Worm (Caenorhabditis elegans) whole organism, L1 larva: ENCODE results near the gene C36C5.14.
A peak's percentile ranks its signal among the peaks of the same experiment; 100 is the strongest.

Experiments used
- C04F5.9 ChIP-seq: sonication (generic microtip); optimal IDR thresholded peaks from 2 replicates; lab custom pipeline; 2016; ENCODE audit warnings: missing genetic modification characterization, missing compliant biosample characterization
- C16A3.4 ChIP-seq: fragments of 150-350 bp; optimal IDR thresholded peaks from 2 replicates; lab custom pipeline; 2014; ENCODE audit warnings: missing biosample characterization, missing genetic modification characterization
- aha-1 ChIP-seq: fragments of 150-350 bp; optimal IDR thresholded peaks from 2 replicates; lab custom pipeline; 2014; ENCODE audit warnings: missing biosample characterization, missing genetic modification characterization
- aly-2 ChIP-seq: fragments of 150-350 bp; optimal IDR thresholded peaks from 2 replicates; lab custom pipeline; 2014; ENCODE audit warnings: missing biosample characterization, missing genetic modification characterization
- ama-1 ChIP-seq: fragments of 150-350 bp; optimal IDR thresholded peaks from 2 replicates; lab custom pipeline; 2014
- ceh-8 ChIP-seq: fragments of 200-800 bp; sonication (Bioruptor generic); optimal IDR thresholded peaks from 2 replicates; lab custom pipeline; 2018; ENCODE audit warnings: mild to moderate bottlenecking, missing genetic modification characterization, moderate library complexity, missing compliant biosample characterization
- ceh-90 ChIP-seq: sonication (generic microtip); optimal IDR thresholded peaks from 2 replicates; lab custom pipeline; 2016; ENCODE audit warnings: missing genetic modification characterization, missing compliant biosample characterization
- ces-1 ChIP-seq: fragments of 150-350 bp; optimal IDR thresholded peaks from 2 replicates; lab custom pipeline; 2014; ENCODE audit warnings: missing biosample characterization, missing genetic modification reagents, missing genetic modification characterization
- dpl-1 ChIP-seq, 3 experiments: fragments of 150-350 bp in 2 of 3; sonication (generic microtip) in 1 of 3; optimal IDR thresholded peaks; 2 replicates each; lab custom pipeline; 2014 to 2017; ENCODE audit warnings: missing biosample characterization in 3 of 3, missing genetic modification characterization in 3 of 3, missing genetic modification reagents in 3 of 3
- efl-1 ChIP-seq, 4 experiments: fragments of 150-350 bp; optimal IDR thresholded peaks in 3 of 4; peaks in 1 of 4; 1 replicate in 1 of 4; 2 replicates in 3 of 4; lab custom pipeline; 2014; ENCODE audit warnings: missing biosample characterization in 2 of 4, missing genetic modification characterization in 2 of 4, missing genetic modification reagents in 2 of 4
- elt-3 ChIP-seq, 6 experiments: fragments of 150-350 bp in 1 of 6; sonication (generic microtip); optimal IDR thresholded peaks; 2 replicates each; lab custom pipeline; 2017 to 2018; ENCODE audit warnings: missing biosample characterization in 6 of 6, missing genetic modification characterization in 6 of 6, inconsistent platforms in 1 of 6
- fkh-4 ChIP-seq: sonication (generic microtip); optimal IDR thresholded peaks from 2 replicates; lab custom pipeline; 2016; ENCODE audit warnings: missing compliant biosample characterization, missing genetic modification characterization, borderline replicate concordance
- fkh-8 ChIP-seq: sonication (generic microtip); optimal IDR thresholded peaks from 2 replicates; lab custom pipeline; 2016; ENCODE audit warnings: mild to moderate bottlenecking, missing genetic modification characterization, missing compliant biosample characterization
- grh-1 ChIP-seq: fragments of 200-800 bp; sonication (Bioruptor generic); IDR thresholded peaks from 2 replicates; pipeline ENCODE4 v1.3.6; 2022; ENCODE audit warnings: missing genetic modification reagents, missing genetic modification characterization, missing compliant biosample characterization
- hlh-17 ChIP-seq: fragments of 200-800 bp; sonication (Bioruptor generic); optimal IDR thresholded peaks from 2 replicates; lab custom pipeline; 2018; ENCODE audit warnings: missing genetic modification characterization, mild to moderate bottlenecking, missing compliant biosample characterization, moderate library complexity, borderline replicate concordance
- hpl-2 ChIP-seq: fragments of 150-350 bp; optimal IDR thresholded peaks from 2 replicates; lab custom pipeline; 2014; ENCODE audit warnings: missing biosample characterization, missing genetic modification reagents, missing genetic modification characterization
- jun-1 ChIP-seq: fragments of 150-350 bp; optimal IDR thresholded peaks from 2 replicates; lab custom pipeline; 2014; ENCODE audit warnings: missing biosample characterization, missing genetic modification reagents, missing genetic modification characterization
- lin-35 ChIP-seq, 2 experiments: fragments of 150-350 bp; optimal IDR thresholded peaks; 2 replicates each; lab custom pipeline; 2014; ENCODE audit warnings: missing biosample characterization in 2 of 2, missing genetic modification characterization in 2 of 2, missing genetic modification reagents in 2 of 2
- mef-2 ChIP-seq: fragments of 150-350 bp; optimal IDR thresholded peaks from 2 replicates; lab custom pipeline; 2014; ENCODE audit warnings: missing biosample characterization, missing genetic modification characterization
- nhr-11 ChIP-seq: fragments of 150-350 bp; optimal IDR thresholded peaks from 2 replicates; lab custom pipeline; 2014; ENCODE audit warnings: missing biosample characterization, missing genetic modification characterization
- nhr-19 ChIP-seq: fragments of 200-800 bp; sonication (Bioruptor generic); conservative IDR thresholded peaks from 2 replicates; pipeline ENCODE4 v1.3.6; 2022; ENCODE audit warnings: missing genetic modification characterization, missing compliant biosample characterization
- nhr-20 ChIP-seq: sonication (generic microtip); optimal IDR thresholded peaks from 2 replicates; lab custom pipeline; 2016; ENCODE audit warnings: mild to moderate bottlenecking, missing genetic modification characterization, missing compliant biosample characterization
- nhr-71 ChIP-seq: sonication (generic microtip); optimal IDR thresholded peaks from 2 replicates; lab custom pipeline; 2016; ENCODE audit warnings: mild to moderate bottlenecking, missing genetic modification characterization, moderate library complexity, missing compliant biosample characterization
- nhr-76 ChIP-seq: sonication (generic microtip); optimal IDR thresholded peaks from 2 replicates; lab custom pipeline; 2017; ENCODE audit warnings: missing biosample characterization, missing genetic modification characterization
- nhr-85 ChIP-seq: sonication (generic microtip); peaks from one replicate; lab custom pipeline; 2016; ENCODE audit warnings: missing genetic modification characterization, inconsistent platforms, missing compliant biosample characterization
- nhr-90 ChIP-seq: sonication (generic microtip); optimal IDR thresholded peaks from 2 replicates; lab custom pipeline; 2016; ENCODE audit warnings: mild to moderate bottlenecking, missing genetic modification characterization, missing compliant biosample characterization; ENCODE audit not compliant: poor library complexity
- pax-3 ChIP-seq: fragments of 200-800 bp; sonication (Bioruptor generic); optimal IDR thresholded peaks from 2 replicates; lab custom pipeline; 2018; ENCODE audit warnings: mild to moderate bottlenecking, missing genetic modification characterization, moderate library complexity, missing compliant biosample characterization
- rnt-1 ChIP-seq: sonication (generic microtip); optimal IDR thresholded peaks from 2 replicates; lab custom pipeline; 2016; ENCODE audit warnings: mild to moderate bottlenecking, missing genetic modification characterization, moderate library complexity, missing compliant biosample characterization
- snu-23 ChIP-seq: sonication (generic microtip); optimal IDR thresholded peaks from 2 replicates; lab custom pipeline; 2016; ENCODE audit warnings: missing genetic modification characterization, missing compliant biosample characterization
- tbx-2 ChIP-seq: sonication (generic microtip); optimal IDR thresholded peaks from 2 replicates; lab custom pipeline; 2016; ENCODE audit warnings: missing genetic modification characterization, missing compliant biosample characterization
- unc-130 ChIP-seq: fragments of 150-350 bp; optimal IDR thresholded peaks from 2 replicates; lab custom pipeline; 2017; ENCODE audit warnings: missing biosample characterization, missing genetic modification characterization, inconsistent platforms
- unc-30 ChIP-seq: sonication (generic microtip); optimal IDR thresholded peaks from 2 replicates; lab custom pipeline; 2017; ENCODE audit warnings: missing biosample characterization, missing genetic modification characterization
- unc-98 ChIP-seq: fragments of 200-800 bp; sonication (Bioruptor generic); IDR thresholded peaks from 2 replicates; pipeline ENCODE4 v1.3.6; 2022; ENCODE audit warnings: missing genetic modification characterization, missing compliant biosample characterization
- vab-15 ChIP-seq: sonication (generic microtip); optimal IDR thresholded peaks from 2 replicates; lab custom pipeline; 2017; ENCODE audit warnings: missing genotype, mild to moderate bottlenecking, missing genetic modification characterization, missing compliant biosample characterization
- xbp-1 ChIP-seq: sonication (generic microtip); optimal IDR thresholded peaks from 2 replicates; lab custom pipeline; 2016; ENCODE audit warnings: missing genetic modification characterization, missing compliant biosample characterization
- zag-1 ChIP-seq: fragments of 150-350 bp; optimal IDR thresholded peaks from 2 replicates; lab custom pipeline; 2014; ENCODE audit warnings: missing biosample characterization, missing genetic modification characterization
- zip-4 ChIP-seq: fragments of 200-800 bp; sonication (Bioruptor generic); optimal IDR thresholded peaks from 2 replicates; lab custom pipeline; 2018; ENCODE audit warnings: mild to moderate bottlenecking, missing genetic modification characterization, moderate library complexity, missing compliant biosample characterization
- ztf-11 ChIP-seq, 2 experiments: sonication (generic microtip); optimal IDR thresholded peaks; 2 replicates each; lab custom pipeline; 2016 to 2017; ENCODE audit warnings: missing genetic modification characterization in 2 of 2, missing biosample characterization in 1 of 2, missing compliant biosample characterization in 1 of 2
- ztf-4 ChIP-seq: fragments of 150-350 bp; optimal IDR thresholded peaks from 2 replicates; lab custom pipeline; 2014; ENCODE audit warnings: missing biosample characterization, missing genetic modification characterization

C36C5.14 gene

DNA sequence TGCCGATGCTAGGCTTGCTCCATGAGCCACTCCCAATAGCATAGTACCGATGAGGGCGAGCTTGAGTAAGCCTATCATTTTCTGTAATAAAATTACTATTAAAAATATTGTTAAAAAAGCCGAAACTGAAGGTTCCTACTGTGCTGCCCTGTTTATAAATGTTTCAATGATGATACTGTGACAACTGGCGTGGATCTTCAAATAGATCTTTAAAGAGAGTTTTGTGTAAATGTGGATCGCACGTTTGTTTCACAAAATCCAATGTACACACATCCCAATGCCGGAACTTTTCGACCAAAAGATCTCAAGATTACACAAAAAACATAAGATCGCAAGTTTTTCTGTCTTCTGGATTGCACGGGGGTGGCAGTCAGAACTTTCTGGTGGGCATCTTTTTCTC, at the start of gene C36C5.14:
Gene C36C5.14 (minus strand): TSS at position 101 of the 400 bp plus-strand sequence.
- no peak for TF ChIP-seq fkh-4 (tag; lab: Kevin White, UChicago)
- TF ChIP-seq nhr-76: no peak
- TF ChIP-seq C04F5.9 (tag; lab: Kevin White, UChicago): no peak
- no peak for TF ChIP-seq ceh-8 (GFP tag; lab: Kevin White, UChicago)
- no peak for TF ChIP-seq pax-3
- TF ChIP-seq ztf-4 (tag; lab: Kevin White, UChicago): no peak
- no peak for TF ChIP-seq aly-2
- TF ChIP-seq nhr-19 (GFP tag; lab: Robert Waterston, UW): no peak
- TF ChIP-seq hpl-2 (GFP tag; lab: Kevin White, UChicago): no peak
- TF ChIP-seq vab-15 (tag; lab: Kevin White, UChicago): no peak
- TF ChIP-seq lin-35 (GFP tag; optimal IDR thresholded peaks at IDR 0.05; lab: Kevin White, UChicago): no peak
- no peak for TF ChIP-seq nhr-85 (tag; lab: Kevin White, UChicago)
- no peak for TF ChIP-seq ama-1 (lab: Kevin White, UChicago)
- TF ChIP-seq mef-2 (tag; lab: Kevin White, UChicago): no peak
- no peak for TF ChIP-seq zip-4 (GFP tag; lab: Kevin White, UChicago)
- no peak for TF ChIP-seq nhr-90 (tag; lab: Kevin White, UChicago)

DNA sequence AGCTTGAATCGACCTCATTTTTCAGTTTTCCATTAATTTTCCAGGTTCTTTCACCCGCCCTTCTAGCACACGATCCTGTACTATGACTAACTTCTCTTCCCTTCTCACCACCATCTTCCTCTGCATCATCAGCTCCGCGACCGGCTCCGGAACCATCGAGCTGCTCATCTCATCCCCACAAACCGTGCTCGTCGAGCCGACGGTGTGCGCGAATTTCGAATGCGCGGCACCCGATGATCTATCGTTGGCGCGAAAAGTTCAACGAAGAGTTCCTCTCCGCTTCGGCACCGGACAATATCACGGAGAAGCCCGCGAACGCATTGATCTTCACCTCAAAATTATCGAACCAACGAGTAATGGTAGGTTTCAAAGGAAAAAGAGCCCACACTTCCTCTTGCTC, 44.8 kb upstream of the C36C5.14 start, which contains the start of gene apx-1:
Gene apx-1 (plus strand): TSS at position 50 of the 400 bp plus-strand sequence.
- TF ChIP-seq efl-1 (optimal IDR thresholded peaks at IDR 0.05; lab: Kevin White, UChicago) (no peak), efl-1 (GFP tag; optimal IDR thresholded peaks at IDR 0.05 in 1 of 2; lab: Kevin White, UChicago) (peak in 1 of 2 experiments; percentile 9), ceh-90 (tag; lab: Kevin White, UChicago) (no peak)
- TF ChIP-seq, all 84 proteins: peak for 1

DNA sequence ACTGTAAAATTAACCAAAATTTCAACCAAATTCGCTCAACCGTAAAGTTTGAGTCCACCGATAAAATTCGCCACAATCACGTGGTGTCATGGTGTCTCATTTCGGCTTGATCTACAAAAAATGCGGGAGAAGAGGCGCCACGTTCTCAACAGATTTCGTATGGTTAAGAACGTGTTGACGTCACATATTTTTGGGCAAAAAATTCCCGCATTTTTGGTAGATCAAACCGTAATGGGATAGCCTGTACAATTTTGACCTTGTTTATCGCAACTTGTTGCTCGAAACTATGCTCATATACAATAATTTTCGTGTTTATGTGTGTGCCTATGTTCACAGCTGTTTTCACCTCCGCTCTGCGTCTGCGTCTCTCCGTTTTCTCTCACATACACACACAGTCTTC, 43.6 kb upstream of the C36C5.14 start:
- TF ChIP-seq pax-3 (no peak), efl-1 (optimal IDR thresholded peaks at IDR 0.05; lab: Kevin White, UChicago) (no peak), efl-1 (GFP tag; optimal IDR thresholded peaks at IDR 0.05 in 1 of 2; lab: Kevin White, UChicago) (peak in 1 of 2 experiments; percentile 71)
- TF ChIP-seq, all 84 proteins: peak for 1

DNA sequence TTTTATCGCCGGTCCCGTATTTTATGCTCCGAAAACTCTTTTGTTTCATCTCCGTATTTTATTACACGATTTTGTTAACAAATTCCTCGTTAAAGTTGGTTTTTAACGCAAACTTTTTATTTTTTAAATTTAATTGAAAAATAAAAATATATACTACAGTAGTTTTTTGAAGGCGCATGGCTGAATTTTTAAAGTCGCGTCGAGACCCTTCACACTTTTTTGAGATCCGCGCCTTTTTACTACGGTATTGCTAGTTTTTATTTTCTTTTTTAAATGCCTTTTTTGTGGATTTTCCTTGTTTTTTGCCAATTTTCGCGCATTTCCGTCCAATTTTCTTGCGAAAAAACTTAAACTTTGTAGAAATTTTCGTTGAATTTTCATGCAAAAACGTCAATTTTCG, 39.1 kb upstream of the C36C5.14 start:
- no peak for TF ChIP-seq C16A3.4 (tag; lab: Kevin White, UChicago)

DNA sequence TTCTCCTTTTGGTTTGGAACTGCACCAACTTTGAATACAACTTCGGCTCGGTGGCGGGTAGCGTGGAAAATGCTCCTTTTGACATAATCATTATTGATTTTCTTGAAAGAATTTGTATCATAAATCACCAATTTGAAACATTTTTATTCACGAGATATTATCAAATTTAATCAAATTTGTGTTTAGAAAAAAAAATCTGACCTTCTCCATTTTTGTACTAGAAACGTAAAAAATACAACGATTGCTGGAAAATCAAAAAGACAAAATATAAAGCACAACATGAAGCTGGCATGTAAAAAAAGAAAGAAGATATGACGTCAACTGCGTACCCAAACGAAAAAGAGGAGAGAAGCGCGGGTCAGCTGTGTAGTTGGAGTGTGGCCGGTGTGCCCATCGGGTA, 35.0 kb upstream of the C36C5.14 start, which contains the start of gene K08D9.4:
Gene K08D9.4 (minus strand): TSS at position 101 of the 400 bp plus-strand sequence.
- TF ChIP-seq elt-3 (tag; optimal IDR thresholded peaks at IDR 0.05; lab: Kevin White, UChicago): no peak
- peak; percentile 3 for TF ChIP-seq rnt-1 (tag; lab: Kevin White, UChicago)
- no peak for TF ChIP-seq dpl-1 (GFP tag; optimal IDR thresholded peaks at IDR 0.05; lab: Kevin White, UChicago)
- TF ChIP-seq unc-30: no peak
- TF ChIP-seq nhr-90 (tag; lab: Kevin White, UChicago): no peak
- TF ChIP-seq pax-3: no peak
- no peak for TF ChIP-seq ceh-90 (tag; lab: Kevin White, UChicago)
- TF ChIP-seq, all 84 proteins: peak for 1

DNA sequence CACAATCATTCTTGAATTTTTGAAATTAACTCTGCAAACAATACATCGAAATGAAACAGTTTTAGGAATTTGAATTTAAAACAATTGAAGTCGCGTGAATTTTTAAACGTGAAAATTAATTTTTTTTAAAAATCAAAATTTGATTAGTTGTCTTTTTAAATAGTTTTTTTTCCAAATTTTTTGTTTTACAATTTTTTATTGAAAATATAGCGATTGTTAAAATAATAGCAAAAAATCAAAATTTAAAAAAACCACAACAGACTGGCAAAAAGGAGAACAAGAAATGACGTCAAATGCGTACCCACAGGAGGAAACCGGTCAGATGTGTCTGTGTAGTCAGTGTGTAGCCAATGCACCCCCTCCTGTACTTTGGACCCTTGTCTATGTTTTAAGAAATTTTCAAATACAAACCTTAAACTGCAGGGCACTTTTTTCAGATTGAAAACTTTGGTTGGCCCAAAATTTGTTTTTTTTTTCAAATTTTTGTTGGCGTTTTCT, 31.5 kb upstream of the C36C5.14 start, which contains the start of the genes Y73C8B.1 and Y73C8B.5:
Gene Y73C8B.1 (minus strand): TSS at position 51 of the 498 bp plus-strand sequence.
Gene Y73C8B.5 (plus strand): TSS at position 437 of the 498 bp plus-strand sequence.
- TF ChIP-seq nhr-20 (tag; lab: Kevin White, UChicago) (peak; percentile 33), jun-1 (no peak), xbp-1 (no peak), efl-1 (optimal IDR thresholded peaks at IDR 0.05; lab: Kevin White, UChicago) (no peak), efl-1 (GFP tag; optimal IDR thresholded peaks at IDR 0.05 in 1 of 2; lab: Kevin White, UChicago) (no peak), elt-3 (tag; optimal IDR thresholded peaks at IDR 0.05; lab: Kevin White, UChicago) (no peak), tbx-2 (tag; lab: Kevin White, UChicago) (no peak), C16A3.4 (tag; lab: Kevin White, UChicago) (no peak), hlh-17 (GFP tag; lab: Kevin White, UChicago) (no peak), nhr-71 (tag; lab: Kevin White, UChicago) (peak; percentile 29), ztf-11 (tag; optimal IDR thresholded peaks at IDR 0.05; lab: Kevin White, UChicago) (no peak), mef-2 (tag; lab: Kevin White, UChicago) (no peak), vab-15 (tag; lab: Kevin White, UChicago) (no peak), zag-1 (tag; lab: Kevin White, UChicago) (no peak), ces-1 (GFP tag; lab: Kevin White, UChicago) (no peak), fkh-8 (tag; lab: Kevin White, UChicago) (no peak), unc-98 (no peak), aha-1 (tag; lab: Kevin White, UChicago) (no peak), zip-4 (GFP tag; lab: Kevin White, UChicago) (no peak), unc-130 (tag; lab: Kevin White, UChicago) (no peak), snu-23 (GFP tag; lab: Kevin White, UChicago) (peak; percentile 8), grh-1 (GFP tag; lab: Robert Waterston, UW) (peak; percentile 61), nhr-85 (tag; lab: Kevin White, UChicago) (peak; percentile 2), lin-35 (GFP tag; optimal IDR thresholded peaks at IDR 0.05; lab: Kevin White, UChicago) (peak in 1 of 2 experiments; percentile 45), C04F5.9 (tag; lab: Kevin White, UChicago) (no peak), nhr-11 (tag; lab: Kevin White, UChicago) (peak; percentile 42)
